Fruit fly (Drosophila melanogaster) S2 (cell line): Measurements from ENCODE around the gene CG6321.

Experiments
- CG8478 ChIP-seq: fragments of >200 bp; optimal IDR thresholded peaks from 2 replicates; lab custom pipeline; 2018
- CTCF ChIP-seq, 2 experiments: fragments of >200 bp; optimal IDR thresholded peaks; 2 replicates each; lab custom pipeline; 2018

DNA sequence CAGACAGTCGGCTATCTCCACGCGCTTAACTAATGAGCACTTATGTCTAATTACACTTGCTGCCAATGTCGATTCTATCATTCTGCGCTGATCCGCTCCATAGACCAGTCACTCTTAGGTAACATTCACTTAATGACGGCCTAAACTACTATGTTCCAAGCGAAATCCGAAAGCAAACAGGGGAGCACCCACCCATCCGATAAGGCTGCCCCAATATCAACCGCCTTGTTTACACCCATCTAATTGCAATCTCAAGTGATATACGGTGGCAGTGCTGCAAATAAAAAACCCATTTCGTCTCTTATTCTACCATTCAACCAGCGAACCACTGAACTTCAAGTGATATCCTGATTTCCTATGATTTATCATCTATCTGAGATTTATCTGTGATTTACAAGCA lies 11.6 kb downstream of the CG6321 start:
- TF ChIP-seq CTCF (optimal IDR thresholded peaks at IDR 0.05; lab: Kevin White, UChicago), result no peak
- TF ChIP-seq CG8478 (lab: Kevin White, UChicago), result no peak
